Worm (Caenorhabditis elegans): Measurements from ENCODE around the gene B0294.3.

- TF ChIP-seq ama-1 (optimal IDR thresholded peaks at IDR 0.05) (no peak), B0310.2 (tag; optimal IDR thresholded peaks at IDR 0.05) (no peak), tbx-11 (GFP tag; IDR thresholded peaks at IDR 0.05) (no peak), hnd-1 (tag; optimal IDR thresholded peaks at IDR 0.05) (no peak)
These were observed 21.0 kb upstream of the B0294.3 start for ce11 chrX:1870991-1871390.

All from whole organism, early embryonic.